Fruit fly (Drosophila melanogaster) Kc167 (cell line): ENCODE data around the gene cold.

Source experiments
- Myc ChIP-seq: fragments of >200 bp; optimal IDR thresholded peaks from 2 replicates; lab custom pipeline; 2017; ENCODE audit warnings: missing external identifiers
- Sin3A ChIP-seq: fragments of >200 bp; optimal IDR thresholded peaks from 2 replicates; lab custom pipeline; 2018; ENCODE audit warnings: missing external identifiers
- h ChIP-seq: fragments of >200 bp; optimal IDR thresholded peaks from 3 replicates; lab custom pipeline; 2018; ENCODE audit warnings: missing external identifiers
- insv ChIP-seq: fragments of >200 bp; optimal IDR thresholded peaks from 3 replicates; lab custom pipeline; 2018; ENCODE audit warnings: missing external identifiers
- psq ChIP-seq: fragments of >200 bp; optimal IDR thresholded peaks from 2 replicates; lab custom pipeline; 2017; ENCODE audit warnings: missing external identifiers
- ttk ChIP-seq: sonication (Bioruptor generic); optimal IDR thresholded peaks from 2 replicates; lab custom pipeline; 2017; ENCODE audit warnings: missing external identifiers

cold gene

DNA sequence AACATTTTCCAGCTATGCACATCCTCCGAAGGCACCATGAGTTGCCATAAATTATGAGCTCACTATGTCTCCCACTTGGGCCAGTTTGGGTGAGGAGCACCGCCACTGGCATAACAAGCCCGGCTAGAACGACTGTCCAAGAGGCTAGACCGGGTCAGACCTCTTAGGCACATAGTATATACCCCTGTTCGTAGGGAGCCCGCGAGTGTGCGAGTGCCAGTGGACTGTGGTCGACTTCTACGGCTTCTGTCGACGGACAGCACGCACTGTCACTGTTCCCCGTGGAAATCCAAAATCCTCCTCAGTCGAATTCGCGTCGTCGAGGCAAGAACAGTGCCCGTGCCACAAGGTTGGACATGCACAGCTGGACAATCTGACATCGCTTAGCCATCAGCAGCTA, 3.1 kb downstream of the cold start, which contains the start of gene Pph13:
Gene Pph13 (plus strand): TSS at position 301 of the 400 bp plus-strand sequence.
- no peak for TF ChIP-seq insv (lab: Kevin White, UChicago)
- no peak for TF ChIP-seq psq (lab: Kevin White, UChicago)
- TF ChIP-seq Myc (lab: Kevin White, UChicago): no peak
- TF ChIP-seq h: no peak
- TF ChIP-seq Sin3A: no peak

DNA sequence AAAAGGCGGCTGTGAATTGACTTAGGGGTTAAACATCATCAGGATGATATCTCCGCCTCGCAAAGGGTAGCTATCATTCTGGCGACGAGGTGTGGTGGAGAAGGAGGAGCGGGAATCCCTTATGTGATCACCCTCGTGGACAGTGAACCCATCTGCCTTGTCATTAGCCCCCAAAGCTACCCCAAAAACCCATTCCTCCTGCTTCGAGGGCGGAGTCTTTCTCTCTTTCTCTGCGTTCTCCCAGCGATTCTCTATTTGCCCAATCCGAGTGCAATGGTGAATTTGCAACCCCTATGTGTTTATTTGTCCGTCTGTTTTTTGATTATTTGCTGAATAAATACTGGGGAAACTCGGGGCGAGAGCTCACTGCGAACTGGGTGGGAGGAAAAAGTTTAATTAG, 11.2 kb downstream of the cold start:
- TF ChIP-seq Myc (lab: Kevin White, UChicago) (no peak), h (no peak), insv (lab: Kevin White, UChicago) (no peak), Sin3A (no peak), psq (lab: Kevin White, UChicago) (no peak), ttk (lab: Kevin White, UChicago) (no peak)

DNA sequence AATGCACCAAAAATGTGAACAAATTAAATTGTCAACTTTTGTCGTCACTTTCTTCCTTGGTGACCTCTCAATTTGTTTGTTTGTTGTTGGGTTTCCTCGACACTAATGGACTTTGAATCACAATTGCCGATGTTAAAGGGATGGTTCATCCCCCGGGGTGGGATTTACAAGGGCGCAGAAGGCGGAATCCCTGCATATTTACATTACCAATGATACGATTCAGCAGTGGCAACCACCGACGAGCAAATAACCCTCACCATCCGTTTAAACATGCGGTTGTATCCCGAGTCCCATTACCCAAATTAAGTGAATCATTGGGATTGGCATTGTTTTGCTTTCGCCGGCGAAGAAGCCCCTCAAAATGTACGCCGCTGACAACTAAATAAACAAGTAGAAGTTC, 17.4 kb downstream of the cold start:
- no peak for TF ChIP-seq psq (lab: Kevin White, UChicago)
- TF ChIP-seq ttk (lab: Kevin White, UChicago): no peak

DNA sequence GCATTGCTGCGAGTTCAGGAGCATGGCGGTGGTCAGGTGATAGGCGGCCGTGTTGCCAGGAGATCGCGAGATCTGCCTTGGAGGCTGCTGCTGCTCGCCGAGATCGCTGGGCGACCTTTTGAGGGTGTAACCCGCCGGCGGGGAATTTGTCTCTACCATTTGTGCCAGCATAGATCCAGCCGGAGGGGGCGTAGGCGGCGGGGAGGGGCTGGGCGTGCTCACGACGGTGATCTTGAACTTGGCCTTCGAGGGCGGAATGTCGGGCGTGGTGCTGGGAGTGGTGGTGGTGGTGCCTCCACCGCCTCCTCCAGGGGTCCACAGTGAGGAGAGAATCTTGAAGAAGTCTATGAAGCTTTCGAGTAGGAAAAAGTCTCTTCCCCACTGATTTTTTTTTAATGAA, 20.0 kb downstream of the cold start:
- TF ChIP-seq Myc (lab: Kevin White, UChicago) (no peak), h (no peak), insv (lab: Kevin White, UChicago) (no peak), Sin3A (no peak), psq (lab: Kevin White, UChicago) (no peak), ttk (lab: Kevin White, UChicago) (no peak)

DNA sequence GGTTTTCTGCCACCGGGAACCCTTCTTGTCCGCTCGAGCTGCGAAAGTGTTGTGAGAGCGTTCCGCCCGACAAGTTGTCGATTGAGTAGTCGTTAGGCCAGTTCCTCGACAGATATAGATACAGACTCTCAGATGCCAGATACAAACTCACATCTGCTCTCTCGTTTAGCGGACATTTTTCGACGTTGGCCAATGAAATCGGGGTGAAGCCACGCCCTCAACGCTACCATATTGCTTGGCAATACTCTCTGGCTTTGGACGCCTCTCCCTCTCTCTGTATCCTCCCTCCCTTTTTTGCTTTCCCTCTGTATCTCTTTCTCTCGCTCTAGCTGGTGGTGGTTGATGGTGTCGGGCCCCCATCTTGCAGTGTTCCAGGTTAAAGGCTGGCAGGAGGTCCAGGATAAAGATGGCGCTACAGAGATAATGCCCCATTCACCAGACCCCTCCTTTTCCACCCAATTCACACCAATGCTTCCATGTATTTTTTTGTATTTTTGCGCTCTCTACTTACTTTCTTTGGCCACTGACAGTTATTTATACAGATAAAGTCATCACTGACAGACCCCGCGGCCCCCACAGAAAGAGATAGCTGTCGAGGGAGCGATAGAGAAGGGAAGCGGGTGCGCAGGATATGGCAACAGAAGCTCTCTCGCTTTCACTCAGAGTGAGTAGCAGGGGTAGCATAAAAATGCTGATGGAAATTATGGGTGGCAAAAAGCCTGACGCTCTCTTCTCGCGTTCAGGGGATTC, 20.7 kb downstream of the cold start, which contains the start of gene Gsc:
Gene Gsc (minus strand): TSS at position 51 of the 750 bp plus-strand sequence.
- TF ChIP-seq Myc (lab: Kevin White, UChicago): no peak

DNA sequence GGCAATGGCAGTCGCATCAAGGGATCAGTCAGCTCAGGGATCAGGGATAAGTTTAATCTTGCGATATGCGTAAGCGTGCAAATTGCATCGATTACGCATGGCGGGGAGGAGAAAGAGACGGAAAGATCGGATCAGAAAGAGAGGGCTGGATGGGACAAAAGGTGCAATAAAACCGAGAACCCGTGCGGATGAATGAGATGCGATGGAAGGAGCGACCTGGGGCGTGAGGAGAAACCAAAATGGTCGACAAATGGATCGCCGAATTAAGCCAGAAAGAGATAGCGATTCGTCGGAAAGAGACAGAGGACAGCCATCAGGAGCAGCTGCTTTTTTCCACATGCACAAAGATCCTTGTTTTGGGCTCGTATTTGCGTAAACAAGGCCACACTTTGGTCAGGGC, 23.7 kb downstream of the cold start:
- TF ChIP-seq Myc (lab: Kevin White, UChicago) (no peak), h (no peak), Sin3A (no peak), ttk (lab: Kevin White, UChicago) (no peak), psq (lab: Kevin White, UChicago) (no peak), insv (lab: Kevin White, UChicago) (no peak)

DNA sequence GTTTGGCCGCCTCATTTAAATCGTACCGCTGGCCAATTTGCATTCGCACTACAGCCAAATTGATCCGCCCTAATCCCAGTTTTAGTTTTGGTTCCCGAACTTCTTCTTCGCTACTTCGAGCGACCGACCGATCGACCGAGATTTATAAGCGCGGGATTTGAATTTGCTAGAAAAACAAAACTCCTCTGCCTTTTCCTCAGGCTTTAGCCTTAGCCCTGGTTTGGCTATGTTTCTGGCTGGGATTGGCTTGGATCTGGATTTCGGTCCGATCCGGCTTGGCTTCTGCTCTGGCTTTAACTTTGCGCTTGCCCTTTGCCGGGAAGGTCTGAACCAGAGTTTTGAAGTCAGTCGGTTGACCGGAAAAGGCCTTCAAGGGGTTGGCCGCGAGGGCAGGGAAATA, 27.8 kb downstream of the cold start:
- TF ChIP-seq Sin3A (no peak), insv (lab: Kevin White, UChicago) (no peak), ttk (lab: Kevin White, UChicago) (no peak)

DNA sequence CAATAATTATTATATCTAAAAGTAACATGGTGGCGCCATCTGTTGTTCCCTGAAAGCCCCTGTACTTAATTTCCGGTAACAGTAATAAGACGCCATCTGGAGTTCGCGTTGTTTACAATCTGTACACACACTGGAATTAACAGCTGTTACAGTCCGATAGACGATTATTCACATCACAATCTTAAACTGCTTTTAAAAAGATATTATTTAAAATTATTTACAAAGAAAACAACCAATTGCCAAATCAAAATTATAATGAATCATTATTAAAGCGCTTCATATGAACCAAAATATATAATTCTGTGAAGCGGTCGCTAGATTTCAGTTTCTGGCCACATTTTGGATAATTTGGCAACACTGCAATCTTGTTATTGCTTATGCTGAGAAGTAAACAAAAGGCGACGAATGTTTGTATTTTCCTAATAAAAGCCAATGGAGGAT, 28.4 kb downstream of the cold start, which contains the start of gene CG13689:
Gene CG13689 (plus strand): TSS at position 375 of the 441 bp plus-strand sequence.
- TF ChIP-seq Sin3A (no peak), insv (lab: Kevin White, UChicago) (no peak)

DNA sequence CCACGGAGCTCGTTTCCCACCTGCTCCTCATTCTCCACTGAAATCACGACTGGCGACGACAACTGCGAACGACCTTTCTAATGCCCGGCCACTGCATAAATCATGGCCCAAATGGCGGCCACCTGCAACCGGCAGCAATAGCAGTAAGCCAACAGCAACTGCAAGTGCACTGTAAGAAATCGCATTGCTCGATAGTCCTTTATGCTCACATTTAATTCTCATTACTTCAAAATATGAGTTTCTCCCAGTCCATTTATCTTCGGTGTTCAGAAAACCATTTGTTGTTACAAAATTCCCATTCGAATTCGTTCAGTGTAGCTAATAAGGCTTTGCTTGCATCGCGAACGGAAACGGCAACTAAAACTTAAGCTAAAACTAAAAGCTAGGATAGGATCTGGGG, 30.0 kb downstream of the cold start:
- no peak for TF ChIP-seq psq (lab: Kevin White, UChicago)
- no peak for TF ChIP-seq Myc (lab: Kevin White, UChicago)
- TF ChIP-seq ttk (lab: Kevin White, UChicago): no peak
- TF ChIP-seq insv (lab: Kevin White, UChicago): no peak
- TF ChIP-seq Sin3A: no peak
- no peak for TF ChIP-seq h

DNA sequence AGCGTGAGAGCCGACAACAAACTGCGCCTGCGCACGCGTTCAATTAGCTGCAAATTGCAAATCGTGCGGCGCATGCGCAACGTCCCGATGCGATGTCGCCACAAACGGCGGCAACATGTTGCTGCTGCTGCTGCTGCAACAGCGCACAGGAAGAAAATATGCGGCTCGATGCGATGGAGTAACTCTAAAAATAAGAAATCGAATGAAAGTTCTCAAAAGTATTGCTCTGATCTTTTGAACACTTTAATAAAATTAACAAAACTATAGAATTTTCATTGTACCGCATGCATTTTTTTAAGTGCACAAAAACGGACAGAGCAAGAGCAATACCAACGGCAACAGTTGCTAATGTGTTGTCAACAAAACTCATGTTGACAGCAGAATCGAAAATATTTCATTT, 32.1 kb downstream of the cold start:
- TF ChIP-seq insv (lab: Kevin White, UChicago) (no peak), Sin3A (no peak)

DNA sequence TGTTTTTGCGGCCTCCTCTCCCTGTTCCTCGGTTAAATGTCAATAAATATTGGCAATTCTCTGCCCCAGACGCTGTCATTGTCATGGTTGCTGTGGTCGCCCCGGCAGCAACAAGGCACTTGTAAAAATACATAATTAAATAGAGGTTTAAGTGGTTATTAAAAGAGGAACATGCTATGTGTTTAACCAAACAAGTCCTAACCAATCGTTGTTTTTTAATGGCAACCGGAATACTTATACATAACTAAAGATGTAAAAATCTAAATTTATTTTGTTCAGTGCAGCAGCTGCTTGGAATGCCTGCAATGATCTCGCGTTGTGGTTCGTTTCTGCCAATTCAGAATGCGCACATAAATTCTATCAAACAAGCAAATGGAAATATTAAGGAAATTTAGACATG, 32.9 kb downstream of the cold start:
- TF ChIP-seq Sin3A (no peak), ttk (lab: Kevin White, UChicago) (no peak), h (no peak), psq (lab: Kevin White, UChicago) (no peak)

DNA sequence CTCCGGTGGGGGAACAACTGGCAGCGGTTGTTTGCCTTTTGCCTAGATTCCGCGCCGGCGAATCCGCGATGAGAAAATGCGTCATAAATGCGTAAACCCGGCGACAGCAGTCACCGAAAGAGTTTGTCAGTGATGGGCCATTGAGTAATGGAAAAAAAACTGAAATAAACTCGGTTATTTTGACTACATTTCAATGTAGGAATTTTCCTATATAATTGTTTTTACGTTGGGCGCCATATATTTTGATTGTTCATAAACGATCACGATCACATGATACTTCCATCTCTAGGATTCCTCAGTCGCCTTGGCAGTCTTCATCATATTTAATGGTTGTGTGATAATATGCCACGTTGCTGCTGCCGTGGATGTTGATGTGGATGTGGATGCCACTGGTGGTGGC, 34.1 kb downstream of the cold start:
- TF ChIP-seq Sin3A (no peak), insv (lab: Kevin White, UChicago) (no peak), psq (lab: Kevin White, UChicago) (no peak), h (no peak), ttk (lab: Kevin White, UChicago) (no peak), Myc (lab: Kevin White, UChicago) (no peak)

DNA sequence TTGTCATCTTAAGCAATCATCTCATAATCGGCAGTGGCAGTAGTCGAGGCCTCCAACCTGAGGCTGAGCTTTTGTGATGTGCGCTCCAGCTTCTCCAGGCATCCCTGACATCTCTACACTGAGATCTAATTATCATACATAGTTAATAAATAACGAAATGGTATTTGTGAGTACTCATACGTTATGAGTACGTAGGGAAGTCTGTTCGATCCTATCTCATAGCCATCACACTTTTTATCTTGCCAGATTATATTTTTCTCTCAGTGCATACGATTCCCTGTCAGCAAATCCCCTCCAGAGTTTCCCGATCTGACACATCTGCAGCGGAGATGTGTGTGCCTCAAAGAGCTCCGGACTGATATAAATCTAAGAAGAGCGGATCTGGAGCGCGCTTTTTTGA, 35.4 kb downstream of the cold start:
- no peak for TF ChIP-seq psq (lab: Kevin White, UChicago)

DNA sequence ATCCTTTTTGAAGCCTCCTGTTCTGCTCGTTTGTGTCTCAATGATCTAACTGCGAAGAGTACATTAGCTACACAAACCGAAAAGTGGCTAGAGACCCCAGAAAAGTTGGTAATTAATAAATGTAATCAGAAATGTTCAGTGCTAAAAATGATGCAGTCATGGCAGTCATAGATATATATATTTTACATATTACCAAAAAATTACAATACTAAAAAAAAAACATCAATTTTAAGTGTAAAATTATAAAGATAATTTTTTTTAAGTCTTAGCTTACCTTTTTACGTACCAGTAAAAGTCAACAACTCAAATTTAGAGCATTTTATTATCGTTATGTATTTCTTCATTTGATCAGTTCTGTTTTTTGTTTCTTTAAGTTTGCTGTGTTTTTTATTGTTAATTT, 38.7 kb downstream of the cold start:
- TF ChIP-seq h: no peak
- no peak for TF ChIP-seq ttk (lab: Kevin White, UChicago)
- no peak for TF ChIP-seq psq (lab: Kevin White, UChicago)
- no peak for TF ChIP-seq Myc (lab: Kevin White, UChicago)
